Fruit fly (Drosophila melanogaster): ENCODE measurements around the gene Pfdn5.

Gene Pfdn5

DNA sequence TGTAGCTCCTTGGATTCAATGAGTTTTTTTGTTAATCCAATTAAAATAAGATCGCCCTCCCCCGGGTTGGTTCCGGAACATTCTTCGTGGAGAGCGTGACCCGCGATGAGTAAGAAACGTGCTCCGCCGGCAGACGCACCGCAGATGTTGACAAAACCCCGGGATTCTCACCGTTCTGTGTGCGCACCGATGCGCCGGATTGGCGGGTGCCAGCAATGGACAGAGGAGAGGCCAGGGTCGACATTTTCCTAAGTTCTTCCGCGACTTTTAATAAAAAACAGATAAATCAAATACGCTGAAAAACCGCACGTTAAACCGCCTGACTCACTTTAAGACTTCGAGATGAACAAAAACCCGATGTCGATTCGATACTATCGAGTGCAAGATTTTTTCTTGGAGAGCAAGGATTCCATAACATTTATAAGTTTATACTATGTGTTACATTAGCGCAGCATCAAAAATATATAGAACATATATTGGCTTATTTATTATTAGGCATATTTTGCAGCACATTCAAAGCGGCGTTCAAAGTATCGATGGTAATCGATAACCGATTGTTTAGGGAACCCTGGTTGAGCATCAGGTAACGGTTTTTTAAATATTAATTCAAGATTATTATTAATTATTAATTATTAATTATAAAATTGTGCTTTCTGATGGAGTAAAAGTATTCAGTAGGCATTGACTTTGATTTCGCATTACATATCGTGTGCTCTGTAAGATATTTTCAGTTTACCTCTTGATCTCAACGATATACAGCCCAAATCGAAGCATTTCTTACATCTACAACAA lies 4.4 kb downstream of the Pfdn5 start, which contains the start of the genes CCT1 and tHMG1 (continued):
- no peak for TF ChIP-seq lov (optimal IDR thresholded peaks at IDR 0.05)
- no peak for TF ChIP-seq lov (GFP tag; IDR thresholded peaks at IDR 0.05)
- TF ChIP-seq nom (GFP tag; optimal IDR thresholded peaks at IDR 0.05): no peak
- TF ChIP-seq kah (GFP tag; optimal IDR thresholded peaks at IDR 0.05): no peak
- no peak for TF ChIP-seq ERR (GFP tag; optimal IDR thresholded peaks at IDR 0.05)
- peak; percentile 67 for TF ChIP-seq CG14710 (tag; optimal IDR thresholded peaks at IDR 0.05)
- peak; percentile 91; the same call in 2 of the 3 replicates for TF ChIP-seq mld (GFP tag; IDR thresholded peaks at IDR 0.05; ENCODE audit: partially characterized antibody)
- TF ChIP-seq twi (tag; optimal IDR thresholded peaks at IDR 0.05): no peak
- no peak for TF ChIP-seq CG7357 (GFP tag; IDR thresholded peaks at IDR 0.05)
- TF ChIP-seq eyg (GFP tag; optimal IDR thresholded peaks at IDR 0.05): no peak
- no peak for TF ChIP-seq oc (tag; optimal IDR thresholded peaks at IDR 0.05)
- TF ChIP-seq CG11093 (GFP tag; IDR thresholded peaks at IDR 0.05): no peak
- no peak for TF ChIP-seq z (GFP tag; IDR thresholded peaks at IDR 0.05)
- peak; percentile 52; the same call in 1 of the 2 replicates for TF ChIP-seq MBD-R2 (GFP tag; IDR thresholded peaks at IDR 0.05)
- TF ChIP-seq CG2116 (GFP tag; optimal IDR thresholded peaks at IDR 0.05): peak; percentile 91
- no peak for TF ChIP-seq gcm2 (GFP tag; optimal IDR thresholded peaks at IDR 0.05)
- no peak for TF ChIP-seq CG8924 (tag; optimal IDR thresholded peaks at IDR 0.05)
- TF ChIP-seq CG8089 (GFP tag; optimal IDR thresholded peaks at IDR 0.05): no peak
- TF ChIP-seq stwl (tag; optimal IDR thresholded peaks at IDR 0.05): peak; percentile 55
- peak; percentile 53; the same call in 2 of the 3 replicates for TF ChIP-seq row (GFP tag; IDR thresholded peaks at IDR 0.05)
- no peak for TF ChIP-seq tap (tag; optimal IDR thresholded peaks at IDR 0.05)
- TF ChIP-seq Xbp1 (GFP tag; optimal IDR thresholded peaks at IDR 0.05): peak; percentile 2
- no peak for TF ChIP-seq caup (GFP tag; optimal IDR thresholded peaks at IDR 0.05; ENCODE audit: severe bottlenecking)
- TF ChIP-seq CG30403 (GFP tag; optimal IDR thresholded peaks at IDR 0.05): peak; percentile 6
- peak; percentile 40 for TF ChIP-seq CG1603 (tag; optimal IDR thresholded peaks at IDR 0.05)
- peak; percentile 75; the same call in 2 of the 3 replicates for TF ChIP-seq CG11560 (tag; IDR thresholded peaks at IDR 0.05)
- TF ChIP-seq E2f2 (GFP tag; IDR thresholded peaks at IDR 0.05): peak; percentile 81
- peak; percentile 95 for TF ChIP-seq hbn (GFP tag; IDR thresholded peaks at IDR 0.05; ENCODE audit: partially characterized antibody)
- peak; percentile 11 for TF ChIP-seq Hsf (GFP tag; optimal IDR thresholded peaks at IDR 0.05)
- TF ChIP-seq Dll (GFP tag; IDR thresholded peaks at IDR 0.05; ENCODE audit: partially characterized antibody): peak; percentile 98
- TF ChIP-seq trem (tag; optimal IDR thresholded peaks at IDR 0.05): peak; percentile 77
- no peak for TF ChIP-seq zf30C (GFP tag; optimal IDR thresholded peaks at IDR 0.05)
- TF ChIP-seq fd3F (GFP tag; optimal IDR thresholded peaks at IDR 0.05): no peak
- no peak for TF ChIP-seq lab (GFP tag; optimal IDR thresholded peaks at IDR 0.05)
- TF ChIP-seq CG12769 (tag; optimal IDR thresholded peaks at IDR 0.05): peak; percentile 1
- no peak for TF ChIP-seq abd-A (tag; optimal IDR thresholded peaks at IDR 0.05)
- TF ChIP-seq her (GFP tag; optimal IDR thresholded peaks at IDR 0.05): no peak
- no peak for TF ChIP-seq Atf6 (GFP tag; IDR thresholded peaks at IDR 0.05)
- TF ChIP-seq Dp (GFP tag; optimal IDR thresholded peaks at IDR 0.05): peak; percentile 73
- TF ChIP-seq CG15601 (tag; optimal IDR thresholded peaks at IDR 0.05): peak; percentile 35
- peak; percentile 97 for TF ChIP-seq CG34224 (GFP tag; IDR thresholded peaks at IDR 0.05; ENCODE audit: partially characterized antibody)
- no peak for TF ChIP-seq CG12219 (GFP tag; optimal IDR thresholded peaks at IDR 0.05)
- TF ChIP-seq tin (GFP tag; optimal IDR thresholded peaks at IDR 0.05): no peak
- TF ChIP-seq chn (GFP tag; optimal IDR thresholded peaks at IDR 0.05): no peak
- 0 out of 2 replicates have a peak, but pooled peaks have one; percentile 21 for TF ChIP-seq Nf-YA (GFP tag; IDR thresholded peaks at IDR 0.05)
- TF ChIP-seq Pdp1 (GFP tag; optimal IDR thresholded peaks at IDR 0.05): no peak
- peak; percentile 57 for TF ChIP-seq CG2712 (tag; optimal IDR thresholded peaks at IDR 0.05)
- peak; percentile 84 for TF ChIP-seq nerfin-2 (GFP tag; IDR thresholded peaks at IDR 0.05; ENCODE audit: partially characterized antibody)

Data from whole organism, embryonic.